Fruit fly (Drosophila melanogaster): Measurements from ENCODE around the gene brat.

The brat gene

DNA sequence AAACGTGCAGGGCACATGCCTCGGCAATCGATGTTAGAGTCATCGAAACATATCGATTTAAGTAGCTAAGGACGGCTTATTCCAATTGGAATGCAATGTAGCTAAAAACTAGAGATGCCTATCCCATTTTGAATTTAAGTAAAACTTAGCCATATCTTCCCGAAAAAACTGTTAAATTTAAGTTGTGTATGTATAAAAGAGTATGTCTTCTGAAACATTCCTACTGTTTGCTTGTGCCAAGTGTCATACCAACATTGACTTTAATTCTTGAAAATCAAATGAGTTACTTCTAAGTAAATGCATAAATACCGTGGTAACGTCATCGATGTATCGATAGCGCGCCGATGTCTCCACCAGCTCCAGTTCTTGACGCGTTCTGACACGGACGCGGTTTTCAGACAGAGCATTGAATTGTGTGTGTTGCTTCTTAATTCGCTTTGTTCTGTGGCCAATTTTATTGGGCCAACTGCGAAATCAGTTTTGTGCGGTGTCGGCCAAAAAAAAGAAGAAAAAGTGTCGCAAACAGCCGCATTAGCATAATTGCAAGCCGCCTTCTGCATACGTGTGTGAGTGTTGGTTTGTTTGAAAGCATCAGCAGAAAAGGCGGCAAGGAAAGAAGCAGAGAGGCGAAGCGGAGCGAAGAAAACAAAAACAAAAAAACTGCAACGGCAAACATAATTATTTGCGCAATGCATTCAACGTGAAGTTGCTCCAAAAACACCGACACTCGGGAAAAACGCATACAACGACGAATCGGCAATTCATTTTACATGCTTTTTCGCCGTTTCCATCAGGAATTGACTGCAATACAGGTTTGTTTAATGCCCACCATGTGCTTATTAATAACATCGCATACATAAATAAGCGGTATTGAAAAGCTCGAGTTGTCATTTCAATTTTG is at the start of gene brat:
TSS of gene brat (plus strand) at position 352 of the 901 bp plus-strand sequence.
- peak; percentile 10 for TF ChIP-seq h (optimal IDR thresholded peaks at IDR 0.05)
- no peak for TF ChIP-seq Sin3A (optimal IDR thresholded peaks at IDR 0.05)

DNA sequence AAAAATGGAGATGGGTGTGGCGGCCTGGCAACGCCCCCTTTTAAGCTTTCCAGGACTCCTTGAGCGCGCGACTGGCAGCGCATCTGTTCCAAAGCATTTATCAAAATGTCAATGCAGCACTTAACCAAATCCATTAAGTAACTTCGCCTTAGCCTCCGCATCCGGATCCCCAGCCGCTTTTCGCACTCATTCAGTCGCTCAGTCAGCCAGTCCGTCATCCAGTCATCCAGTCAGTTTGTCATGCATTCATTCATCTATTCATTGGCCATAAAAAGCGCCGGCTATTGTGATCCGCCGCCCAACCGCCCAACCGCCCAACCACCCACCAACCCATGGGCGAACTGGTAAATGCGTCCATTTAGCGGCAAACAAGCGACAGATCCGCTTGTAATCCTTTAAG is 44.7 kb upstream of the brat start:
- TF ChIP-seq h (optimal IDR thresholded peaks at IDR 0.05): no peak
- no peak for TF ChIP-seq ttk (optimal IDR thresholded peaks at IDR 0.05)
- TF ChIP-seq psq (optimal IDR thresholded peaks at IDR 0.05): no peak
- no peak for TF ChIP-seq Sin3A (optimal IDR thresholded peaks at IDR 0.05)
- no peak for TF ChIP-seq Myc (optimal IDR thresholded peaks at IDR 0.05)
- no peak for TF ChIP-seq insv (optimal IDR thresholded peaks at IDR 0.05)

DNA sequence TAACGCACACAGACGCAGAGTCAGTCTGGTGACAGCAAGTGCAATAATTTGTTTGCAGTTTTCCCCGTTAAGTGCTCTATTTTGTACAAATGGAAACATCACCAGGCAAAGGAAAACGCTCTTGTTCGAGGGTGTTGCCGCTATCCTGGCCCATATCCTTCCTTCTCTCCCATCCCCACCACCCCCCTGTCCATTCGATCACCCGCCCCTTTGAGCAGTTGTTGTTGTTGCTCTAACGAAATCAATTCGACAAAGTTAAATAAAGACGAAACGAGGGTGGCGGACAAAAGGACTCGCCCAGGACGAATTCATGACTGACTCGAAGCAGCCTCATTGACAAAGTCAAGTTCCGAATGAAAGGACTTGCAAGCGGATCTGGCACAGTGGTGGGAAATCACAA is 44.2 kb upstream of the brat start:
- no peak for TF ChIP-seq Myc (optimal IDR thresholded peaks at IDR 0.05)
- no peak for TF ChIP-seq ttk (optimal IDR thresholded peaks at IDR 0.05)
- no peak for TF ChIP-seq psq (optimal IDR thresholded peaks at IDR 0.05)
- no peak for TF ChIP-seq h (optimal IDR thresholded peaks at IDR 0.05)
- TF ChIP-seq insv (optimal IDR thresholded peaks at IDR 0.05): no peak
- TF ChIP-seq Sin3A (optimal IDR thresholded peaks at IDR 0.05): no peak

DNA sequence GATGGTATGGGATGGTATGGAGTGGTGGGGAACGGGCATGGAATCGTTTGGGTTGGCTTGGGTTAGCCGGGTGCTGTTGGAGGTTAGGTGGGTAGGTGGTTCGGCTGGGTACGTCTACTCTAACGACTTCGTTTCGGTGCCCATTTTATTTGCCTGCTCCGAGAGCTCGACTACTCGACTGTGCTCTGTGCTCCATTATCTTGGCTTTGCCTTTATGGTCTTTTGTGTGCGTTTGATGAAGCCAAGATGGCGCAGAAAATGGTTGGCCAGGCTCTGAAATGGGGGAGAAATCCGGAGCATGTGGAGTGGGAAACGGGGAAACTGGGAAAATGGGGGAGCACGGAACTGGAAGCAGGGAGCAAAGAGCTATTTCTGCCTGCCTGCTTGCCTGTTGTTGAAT is 39.7 kb upstream of the brat start:
- no peak for TF ChIP-seq h (optimal IDR thresholded peaks at IDR 0.05)
- TF ChIP-seq Sin3A (optimal IDR thresholded peaks at IDR 0.05): no peak
- TF ChIP-seq psq (optimal IDR thresholded peaks at IDR 0.05): no peak
- TF ChIP-seq ttk (optimal IDR thresholded peaks at IDR 0.05): no peak
- no peak for TF ChIP-seq insv (optimal IDR thresholded peaks at IDR 0.05)
- TF ChIP-seq Myc (optimal IDR thresholded peaks at IDR 0.05): no peak

DNA sequence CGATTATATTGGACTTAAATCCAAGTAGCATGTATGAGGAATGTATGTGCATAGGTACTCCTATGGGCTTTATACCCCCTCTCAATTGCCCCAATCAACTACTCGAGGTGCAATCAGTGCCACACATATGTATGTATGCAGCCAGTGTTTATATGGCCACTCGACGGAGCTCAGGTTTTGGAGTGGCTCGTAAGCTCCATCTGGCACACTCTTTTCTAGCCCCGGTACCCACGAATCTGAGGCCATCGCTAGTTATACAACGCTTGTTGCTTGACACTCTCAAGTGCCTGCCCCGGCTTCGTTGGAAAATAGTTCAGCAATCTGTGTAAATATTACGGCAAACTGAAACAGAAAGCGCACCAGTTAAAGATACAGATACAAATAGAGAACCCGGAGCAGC is 37.3 kb upstream of the brat start:
- no peak for TF ChIP-seq h (optimal IDR thresholded peaks at IDR 0.05)
- no peak for TF ChIP-seq insv (optimal IDR thresholded peaks at IDR 0.05)
- no peak for TF ChIP-seq Myc (optimal IDR thresholded peaks at IDR 0.05)
- TF ChIP-seq ttk (optimal IDR thresholded peaks at IDR 0.05): no peak
- TF ChIP-seq Sin3A (optimal IDR thresholded peaks at IDR 0.05): no peak
- no peak for TF ChIP-seq psq (optimal IDR thresholded peaks at IDR 0.05)

DNA sequence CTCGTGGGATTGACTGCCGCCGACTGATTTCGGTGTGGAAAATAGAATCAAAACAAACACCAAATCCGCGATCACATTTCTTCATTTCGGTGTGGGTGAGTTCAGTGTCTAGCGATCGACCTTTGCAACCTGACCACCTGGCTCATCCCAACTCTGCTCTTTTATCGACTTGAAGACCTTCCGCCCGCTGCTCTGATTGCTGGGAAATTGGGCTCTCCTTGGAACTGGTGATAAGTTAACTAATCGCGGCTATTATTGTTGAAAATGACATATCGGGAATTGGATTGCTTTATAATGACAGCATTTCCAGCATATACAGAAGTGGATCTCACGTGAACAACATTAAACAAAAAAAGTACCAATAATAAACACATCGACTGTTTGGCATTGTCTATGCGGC is 36.2 kb upstream of the brat start:
- TF ChIP-seq insv (optimal IDR thresholded peaks at IDR 0.05) (no peak), h (optimal IDR thresholded peaks at IDR 0.05) (no peak), ttk (optimal IDR thresholded peaks at IDR 0.05) (no peak), Sin3A (optimal IDR thresholded peaks at IDR 0.05) (no peak), psq (optimal IDR thresholded peaks at IDR 0.05) (no peak), Myc (optimal IDR thresholded peaks at IDR 0.05) (no peak)

DNA sequence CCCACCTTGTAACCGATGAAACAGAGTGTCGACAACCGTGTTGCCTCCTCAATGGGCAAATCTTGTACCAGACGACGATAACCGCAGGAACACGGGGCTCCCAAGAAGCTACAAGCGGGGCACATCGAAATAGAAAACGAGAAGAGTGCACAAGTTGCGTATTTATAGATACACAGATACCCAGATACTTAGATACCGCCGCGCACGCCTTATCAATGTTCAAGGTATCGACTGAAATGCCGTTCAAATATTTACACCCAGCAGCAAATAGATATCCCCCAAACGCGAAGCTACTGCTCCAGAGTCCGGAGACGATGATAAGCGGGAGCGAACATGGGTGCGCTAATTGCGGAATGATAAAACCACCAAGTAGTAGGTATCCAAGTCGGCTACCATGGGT is 34.9 kb upstream of the brat start:
- TF ChIP-seq Myc (optimal IDR thresholded peaks at IDR 0.05) (no peak), h (optimal IDR thresholded peaks at IDR 0.05) (no peak), psq (optimal IDR thresholded peaks at IDR 0.05) (no peak), insv (optimal IDR thresholded peaks at IDR 0.05) (no peak), ttk (optimal IDR thresholded peaks at IDR 0.05) (no peak), Sin3A (optimal IDR thresholded peaks at IDR 0.05) (no peak)

DNA sequence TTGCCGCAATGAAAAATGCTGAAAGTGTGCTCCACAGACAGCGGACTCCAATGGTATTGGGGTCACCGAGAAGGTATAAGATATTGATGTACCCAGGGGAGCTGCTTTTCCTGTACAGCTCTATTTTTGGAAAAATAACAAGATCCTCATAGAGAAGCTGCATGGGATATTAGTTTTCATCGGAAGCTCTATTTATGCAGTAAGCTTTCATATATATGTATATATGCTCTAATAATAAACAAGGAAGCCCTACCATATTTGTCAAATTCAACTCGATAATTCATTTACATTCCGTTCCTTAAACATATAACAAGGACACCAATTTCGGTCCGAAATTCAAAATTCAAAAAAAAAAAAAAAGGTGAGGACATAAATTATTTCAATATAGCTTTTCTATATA is 31.9 kb upstream of the brat start, which contains the start of the genes CG17344 and CG43731:
TSS of gene CG17344 (plus strand) at position 301 of the 400 bp plus-strand sequence.
TSS of gene CG43731 (plus strand) at position 301 of the 400 bp plus-strand sequence.
- TF ChIP-seq insv (optimal IDR thresholded peaks at IDR 0.05) (no peak), ttk (optimal IDR thresholded peaks at IDR 0.05) (no peak), h (optimal IDR thresholded peaks at IDR 0.05) (no peak), Myc (optimal IDR thresholded peaks at IDR 0.05) (no peak), psq (optimal IDR thresholded peaks at IDR 0.05) (no peak), Sin3A (optimal IDR thresholded peaks at IDR 0.05) (no peak)

DNA sequence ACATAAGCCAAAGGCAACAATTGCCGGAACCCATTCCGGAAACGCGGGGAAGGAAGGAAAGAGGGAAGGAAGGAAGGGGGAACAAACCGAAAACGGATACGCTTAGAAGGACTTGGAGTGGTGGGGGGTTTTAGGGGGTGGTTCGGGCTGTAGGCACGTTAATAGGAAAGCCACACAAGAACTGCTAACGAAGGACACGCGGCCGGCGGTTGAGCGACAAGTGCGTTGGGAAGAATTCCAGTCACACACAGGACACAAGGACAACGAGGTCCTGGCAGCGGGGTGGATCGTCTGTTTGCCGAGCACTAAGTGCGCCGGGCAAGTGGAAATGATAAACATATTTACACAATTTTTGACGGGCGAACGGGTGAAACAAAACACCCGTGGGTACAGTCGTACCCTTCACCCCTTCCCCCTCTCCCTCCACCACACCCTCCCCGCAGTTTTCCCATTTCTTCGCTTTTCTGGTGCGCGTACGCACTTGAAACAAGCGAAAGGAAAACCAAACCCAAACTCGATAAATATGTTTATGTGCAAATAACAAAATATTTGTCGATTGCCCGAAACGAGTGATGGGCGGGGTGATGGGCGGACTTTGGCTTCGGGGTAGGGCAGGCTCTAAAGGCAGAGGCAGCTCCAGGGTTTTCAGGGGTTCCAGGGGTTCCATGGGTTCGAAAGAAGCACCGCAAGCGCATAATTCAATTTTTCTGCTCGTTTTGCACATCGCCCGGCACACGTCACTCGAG is 30.3 kb upstream of the brat start:
- TF ChIP-seq psq (optimal IDR thresholded peaks at IDR 0.05) (no peak), h (optimal IDR thresholded peaks at IDR 0.05) (no peak), Myc (optimal IDR thresholded peaks at IDR 0.05) (no peak), Sin3A (optimal IDR thresholded peaks at IDR 0.05) (no peak), ttk (optimal IDR thresholded peaks at IDR 0.05) (no peak), insv (optimal IDR thresholded peaks at IDR 0.05) (no peak)

DNA sequence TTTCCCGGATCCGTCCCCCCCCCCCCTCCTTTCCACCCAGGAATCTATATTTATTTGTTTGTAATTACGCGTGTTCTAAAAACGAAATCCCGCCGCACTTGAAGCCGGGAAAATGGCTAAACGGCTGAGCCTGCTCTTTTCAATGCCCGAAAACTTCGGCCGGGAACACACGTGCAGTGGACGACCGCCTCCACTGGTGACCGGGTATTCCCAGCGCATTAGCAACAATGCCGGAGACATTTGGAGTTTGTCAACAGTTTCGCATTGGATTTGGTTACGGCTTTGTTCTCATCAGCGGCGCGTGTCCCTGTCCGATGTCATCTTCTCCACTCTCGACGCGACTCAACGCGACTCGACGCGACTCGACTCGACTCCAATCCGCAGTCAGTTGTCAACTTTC is 29.2 kb upstream of the brat start:
- no peak for TF ChIP-seq h (optimal IDR thresholded peaks at IDR 0.05)
- no peak for TF ChIP-seq psq (optimal IDR thresholded peaks at IDR 0.05)
- no peak for TF ChIP-seq Myc (optimal IDR thresholded peaks at IDR 0.05)
- TF ChIP-seq ttk (optimal IDR thresholded peaks at IDR 0.05): no peak
- TF ChIP-seq Sin3A (optimal IDR thresholded peaks at IDR 0.05): no peak
- no peak for TF ChIP-seq insv (optimal IDR thresholded peaks at IDR 0.05)

DNA sequence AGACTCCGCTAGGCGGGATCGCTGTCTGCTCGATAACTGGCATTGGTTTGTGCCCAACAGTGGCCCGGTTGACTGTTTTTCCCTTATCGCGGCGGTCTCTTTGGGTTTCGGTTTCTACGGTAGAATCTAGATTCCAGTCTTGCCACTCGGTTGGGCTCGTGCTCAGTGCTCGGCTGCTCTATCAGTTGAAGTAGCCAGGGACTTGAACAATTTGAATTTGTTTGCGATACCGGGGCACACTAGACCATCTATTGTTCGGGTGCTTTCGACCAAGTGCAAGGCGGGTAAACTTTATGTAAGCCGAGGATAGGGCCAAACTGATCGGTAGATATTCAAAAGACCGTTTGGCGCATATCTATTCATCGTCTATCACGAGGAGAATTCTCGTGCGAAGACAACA is 27.4 kb upstream of the brat start:
- TF ChIP-seq h (optimal IDR thresholded peaks at IDR 0.05) (no peak), psq (optimal IDR thresholded peaks at IDR 0.05) (no peak), Myc (optimal IDR thresholded peaks at IDR 0.05) (no peak), ttk (optimal IDR thresholded peaks at IDR 0.05) (no peak), Sin3A (optimal IDR thresholded peaks at IDR 0.05) (no peak), insv (optimal IDR thresholded peaks at IDR 0.05) (no peak)

DNA sequence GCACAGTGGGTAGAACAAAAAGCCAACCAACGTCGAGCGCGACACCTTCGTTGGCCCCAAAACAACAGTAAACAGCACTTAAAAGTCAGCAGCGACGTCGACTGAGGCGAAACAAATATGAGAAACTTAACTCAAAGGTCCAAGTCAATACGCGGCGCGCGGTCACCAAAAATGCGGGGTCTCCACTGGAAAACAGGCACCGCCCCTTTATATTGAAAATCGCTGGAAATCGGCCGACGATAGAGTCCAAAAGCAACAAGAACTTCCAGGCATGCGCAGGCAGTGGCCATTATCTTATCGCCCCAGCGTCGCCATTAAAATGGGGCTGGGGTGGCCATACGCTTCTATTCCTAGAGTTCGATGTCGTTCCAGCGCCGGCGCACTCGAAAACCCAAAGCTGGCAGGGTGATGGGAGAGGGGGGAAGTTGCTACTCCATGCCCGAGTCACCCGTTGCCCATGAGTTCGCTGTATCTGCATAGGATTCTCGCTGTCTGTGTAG is 25.2 kb upstream of the brat start, which contains the start of gene Lim3:
TSS of gene Lim3 (minus strand) at position 51 of the 500 bp plus-strand sequence.
- TF ChIP-seq ttk (optimal IDR thresholded peaks at IDR 0.05) (no peak), Myc (optimal IDR thresholded peaks at IDR 0.05) (no peak), h (optimal IDR thresholded peaks at IDR 0.05) (no peak), Sin3A (optimal IDR thresholded peaks at IDR 0.05) (no peak), psq (optimal IDR thresholded peaks at IDR 0.05) (no peak), insv (optimal IDR thresholded peaks at IDR 0.05) (no peak)

All from Kc167 (cell line).